Worm (Caenorhabditis elegans): ENCODE measurements around the gene cnc-7.

cnc-7 gene

ce11 chrV:20413426-20413825 lies 19.6 kb downstream of the cnc-7 start:
- TF ChIP-seq elt-2 (tag; optimal IDR thresholded peaks at IDR 0.05) (peak; percentile 92), ceh-28 (tag; optimal IDR thresholded peaks at IDR 0.05) (no peak), elt-1 (tag; optimal IDR thresholded peaks at IDR 0.05) (no peak), lin-39 (tag; optimal IDR thresholded peaks at IDR 0.05) (no peak), nhr-237 (tag; optimal IDR thresholded peaks at IDR 0.05) (no peak), ama-1 (optimal IDR thresholded peaks at IDR 0.05) (peak; percentile 32), unc-39 (tag; optimal IDR thresholded peaks at IDR 0.05) (no peak), fkh-2 (tag; optimal IDR thresholded peaks at IDR 0.05) (no peak), lsy-12 (tag; optimal IDR thresholded peaks at IDR 0.05) (no peak), snpc-4 (tag; optimal IDR thresholded peaks at IDR 0.05) (no peak), nhr-23 (tag; optimal IDR thresholded peaks at IDR 0.05) (no peak), nhr-77 (tag; optimal IDR thresholded peaks at IDR 0.05) (no peak), nhr-12 (tag; optimal IDR thresholded peaks at IDR 0.05) (no peak), nhr-28 (tag; optimal IDR thresholded peaks at IDR 0.05) (no peak), R02D3.7 (tag; optimal IDR thresholded peaks at IDR 0.05) (no peak), fkh-10 (GFP tag; optimal IDR thresholded peaks at IDR 0.05) (no peak), nfya-1 (tag; optimal IDR thresholded peaks at IDR 0.05; ENCODE audit: insufficient read depth) (no peak), nhr-67 (tag; optimal IDR thresholded peaks at IDR 0.05) (no peak), nhr-76 (tag; optimal IDR thresholded peaks at IDR 0.05) (no peak), skn-1 (tag; optimal IDR thresholded peaks at IDR 0.05) (no peak), pha-4 (tag; optimal IDR thresholded peaks at IDR 0.05) (peak; percentile 41), sea-2 (GFP tag; optimal IDR thresholded peaks at IDR 0.05) (no peak), aly-2 (tag; optimal IDR thresholded peaks at IDR 0.05) (no peak), pqm-1 (tag; optimal IDR thresholded peaks at IDR 0.05) (peak; percentile 85), ceh-9 (tag; optimal IDR thresholded peaks at IDR 0.05) (no peak), nhr-43 (tag; optimal IDR thresholded peaks at IDR 0.05; ENCODE audit: poor library complexity, severe bottlenecking) (peak; percentile 23), ztf-4 (tag; optimal IDR thresholded peaks at IDR 0.05) (no peak), eor-1 (tag; optimal IDR thresholded peaks at IDR 0.05) (no peak), fos-1 (tag; optimal IDR thresholded peaks at IDR 0.05) (no peak), egl-5 (tag; optimal IDR thresholded peaks at IDR 0.05) (no peak), ZK546.5 (tag; optimal IDR thresholded peaks at IDR 0.05) (no peak), jun-1 (tag; optimal IDR thresholded peaks at IDR 0.05) (peak; percentile 73), mdl-1 (tag; optimal IDR thresholded peaks at IDR 0.05) (no peak), ceh-82 (tag; optimal IDR thresholded peaks at IDR 0.05) (no peak), ztf-11 (tag; optimal IDR thresholded peaks at IDR 0.05) (no peak), mml-1 (tag; optimal IDR thresholded peaks at IDR 0.05) (no peak), egl-27 (tag; optimal IDR thresholded peaks at IDR 0.05) (no peak), elt-3 (tag; optimal IDR thresholded peaks at IDR 0.05) (no peak), ceh-16 (tag; optimal IDR thresholded peaks at IDR 0.05) (no peak), lin-15B (tag; optimal IDR thresholded peaks at IDR 0.05) (no peak)

ce11 chrV:20413936-20414335 lies 20.1 kb downstream of the cnc-7 start:
- no peak for TF ChIP-seq mdl-1 (tag; optimal IDR thresholded peaks at IDR 0.05)
- no peak for TF ChIP-seq ceh-16 (tag; optimal IDR thresholded peaks at IDR 0.05)
- TF ChIP-seq nfya-1 (tag; optimal IDR thresholded peaks at IDR 0.05; ENCODE audit: insufficient read depth) = no peak

- no peak for TF ChIP-seq nhr-28 (tag; optimal IDR thresholded peaks at IDR 0.05)
- no peak for TF ChIP-seq egl-27 (tag; optimal IDR thresholded peaks at IDR 0.05)
- no peak for TF ChIP-seq unc-39 (tag; optimal IDR thresholded peaks at IDR 0.05)
- TF ChIP-seq nhr-25 (tag; optimal IDR thresholded peaks at IDR 0.05) = peak; percentile 73
- TF ChIP-seq hmg-11 (tag; optimal IDR thresholded peaks at IDR 0.05) = no peak
- TF ChIP-seq nhr-23 (tag; optimal IDR thresholded peaks at IDR 0.05) = peak; percentile 61
- peak; percentile 51 for TF ChIP-seq ama-1 (optimal IDR thresholded peaks at IDR 0.05)
- TF ChIP-seq nhr-77 (tag; optimal IDR thresholded peaks at IDR 0.05) = no peak
- no peak for TF ChIP-seq pqm-1 (tag; optimal IDR thresholded peaks at IDR 0.05)
- TF ChIP-seq ceh-28 (tag; optimal IDR thresholded peaks at IDR 0.05) = no peak
- TF ChIP-seq daf-12 (tag; optimal IDR thresholded peaks at IDR 0.05) = no peak
- TF ChIP-seq nhr-76 (tag; optimal IDR thresholded peaks at IDR 0.05) = no peak
- TF ChIP-seq nhr-67 (tag; optimal IDR thresholded peaks at IDR 0.05) = no peak
- no peak for TF ChIP-seq elt-2 (tag; optimal IDR thresholded peaks at IDR 0.05)
- no peak for TF ChIP-seq unc-62 (GFP tag; optimal IDR thresholded peaks at IDR 0.05)
- no peak for TF ChIP-seq lin-39 (tag; optimal IDR thresholded peaks at IDR 0.05)
- TF ChIP-seq ceh-9 (tag; optimal IDR thresholded peaks at IDR 0.05) = no peak
- no peak for TF ChIP-seq aly-2 (tag; optimal IDR thresholded peaks at IDR 0.05)
- TF ChIP-seq skn-1 (tag; optimal IDR thresholded peaks at IDR 0.05) = no peak
- TF ChIP-seq ztf-4 (tag; optimal IDR thresholded peaks at IDR 0.05) = no peak
- TF ChIP-seq egl-5 (tag; optimal IDR thresholded peaks at IDR 0.05) = no peak
- no peak for TF ChIP-seq mml-1 (tag; optimal IDR thresholded peaks at IDR 0.05)
- TF ChIP-seq tbx-2 (tag; optimal IDR thresholded peaks at IDR 0.05) = no peak
- no peak for TF ChIP-seq fos-1 (tag; optimal IDR thresholded peaks at IDR 0.05)
- TF ChIP-seq eor-1 (tag; optimal IDR thresholded peaks at IDR 0.05) = no peak
Observed at ce11 chrV:20415415-20415814, 21.5 kb downstream of the cnc-7 start.

All from whole organism, L3 larva.